Worm (Caenorhabditis elegans) whole organism, late embryonic: ENCODE results near the gene best-20.

Experiments
- C08G9.2 ChIP-seq: sonication (generic microtip); optimal IDR thresholded peaks from 2 replicates; lab custom pipeline; 2016; ENCODE audit warnings: mild to moderate bottlenecking, missing genetic modification characterization, moderate library complexity, missing compliant biosample characterization
- C38D4.7 ChIP-seq: fragments of 200-800 bp; sonication (Bioruptor generic); optimal IDR thresholded peaks from 2 replicates; lab custom pipeline; 2018; ENCODE audit warnings: mild to moderate bottlenecking, missing genetic modification characterization, moderate library complexity, missing compliant biosample characterization
- T23F11.4 ChIP-seq: fragments of 200-800 bp; sonication (Bioruptor generic); optimal IDR thresholded peaks from 2 replicates; lab custom pipeline; 2018; ENCODE audit warnings: mild to moderate bottlenecking, missing genetic modification characterization, missing compliant biosample characterization
- Y22D7AL.16 ChIP-seq: sonication (generic microtip); optimal IDR thresholded peaks from 2 replicates; lab custom pipeline; 2016; ENCODE audit warnings: missing genetic modification characterization, missing compliant biosample characterization
- ahr-1 ChIP-seq: sonication (generic microtip); optimal IDR thresholded peaks from 2 replicates; lab custom pipeline; 2016; ENCODE audit warnings: missing genetic modification characterization, missing compliant biosample characterization
- ama-1 ChIP-seq: fragments of 150-350 bp; optimal IDR thresholded peaks from 2 replicates; lab custom pipeline; 2014
- ceh-14 ChIP-seq: sonication (generic microtip); optimal IDR thresholded peaks from 2 replicates; lab custom pipeline; 2016; ENCODE audit warnings: missing genotype, missing genetic modification characterization, missing compliant biosample characterization
- ceh-19 ChIP-seq: fragments of 200-800 bp; sonication (Bioruptor generic); optimal IDR thresholded peaks from 2 replicates; lab custom pipeline; 2018; ENCODE audit warnings: mild to moderate bottlenecking, missing genetic modification characterization, missing compliant biosample characterization
- ceh-2 ChIP-seq: sonication (generic microtip); optimal IDR thresholded peaks from 2 replicates; lab custom pipeline; 2016; ENCODE audit warnings: missing genotype, missing genetic modification characterization, missing compliant biosample characterization
- ceh-22 ChIP-seq: sonication (generic microtip); optimal IDR thresholded peaks from 2 replicates; lab custom pipeline; 2017; ENCODE audit warnings: missing biosample characterization, missing genetic modification characterization
- ceh-24 ChIP-seq: sonication (generic microtip); optimal IDR thresholded peaks from 2 replicates; lab custom pipeline; 2016; ENCODE audit warnings: mild to moderate bottlenecking, missing genetic modification characterization, missing compliant biosample characterization
- ceh-30 ChIP-seq: fragments of 150-350 bp; optimal IDR thresholded peaks from 2 replicates; lab custom pipeline; 2014; ENCODE audit warnings: missing biosample characterization, missing genetic modification characterization
- ceh-45 ChIP-seq: fragments of 200-800 bp; sonication (Bioruptor generic); IDR thresholded peaks from 2 replicates; pipeline ENCODE4 v1.3.6; 2022; ENCODE audit warnings: missing genetic modification reagents, missing genetic modification characterization, missing compliant biosample characterization
- ceh-48 ChIP-seq: sonication (generic microtip); optimal IDR thresholded peaks from 2 replicates; lab custom pipeline; 2016; ENCODE audit warnings: missing genetic modification characterization, inconsistent platforms, missing compliant biosample characterization
- ceh-9 ChIP-seq: sonication (generic microtip); optimal IDR thresholded peaks from 2 replicates; lab custom pipeline; 2016; ENCODE audit warnings: mild to moderate bottlenecking, missing genetic modification characterization, inconsistent platforms, missing compliant biosample characterization
- che-1 ChIP-seq: sonication (generic microtip); optimal IDR thresholded peaks from 2 replicates; lab custom pipeline; 2016; ENCODE audit warnings: mild to moderate bottlenecking, missing genetic modification characterization, missing compliant biosample characterization
- dmd-4 ChIP-seq: sonication (generic microtip); optimal IDR thresholded peaks from 2 replicates; lab custom pipeline; 2016; ENCODE audit warnings: borderline replicate concordance, missing genetic modification characterization, missing compliant biosample characterization
- ets-4 ChIP-seq: sonication (generic microtip); optimal IDR thresholded peaks from 2 replicates; lab custom pipeline; 2016; ENCODE audit warnings: missing genetic modification characterization, missing compliant biosample characterization
- eyg-1 ChIP-seq: sonication (generic microtip); optimal IDR thresholded peaks from 2 replicates; lab custom pipeline; 2016; ENCODE audit warnings: missing genotype, missing genetic modification characterization, missing compliant biosample characterization
- fkh-10 ChIP-seq: fragments of 150-350 bp; optimal IDR thresholded peaks from 2 replicates; lab custom pipeline; 2014; ENCODE audit warnings: missing biosample characterization, missing genetic modification reagents, missing genetic modification characterization
- fkh-6 ChIP-seq: sonication (generic microtip); optimal IDR thresholded peaks from 2 replicates; lab custom pipeline; 2016; ENCODE audit warnings: missing genetic modification characterization, missing compliant biosample characterization
- hlh-6 ChIP-seq: sonication (generic microtip); optimal IDR thresholded peaks from 2 replicates; lab custom pipeline; 2016; ENCODE audit warnings: missing genotype, missing genetic modification characterization, missing compliant biosample characterization
- lim-6 ChIP-seq: sonication (generic microtip); optimal IDR thresholded peaks from 2 replicates; lab custom pipeline; 2016; ENCODE audit warnings: missing genetic modification characterization, missing compliant biosample characterization
- lin-11 ChIP-seq: fragments of 200-800 bp; sonication (Bioruptor generic); optimal IDR thresholded peaks from 2 replicates; lab custom pipeline; 2018; ENCODE audit warnings: mild to moderate bottlenecking, missing genetic modification characterization, missing compliant biosample characterization
- mec-3 ChIP-seq: sonication (generic microtip); optimal IDR thresholded peaks from 2 replicates; lab custom pipeline; 2016; ENCODE audit warnings: borderline replicate concordance, missing genetic modification characterization, missing compliant biosample characterization
- nhr-11 ChIP-seq: fragments of 150-350 bp; optimal IDR thresholded peaks from 2 replicates; lab custom pipeline; 2014; ENCODE audit warnings: missing biosample characterization, missing genetic modification characterization
- npax-4 ChIP-seq: sonication (generic microtip); optimal IDR thresholded peaks from 2 replicates; lab custom pipeline; 2016; ENCODE audit warnings: missing genetic modification characterization, missing compliant biosample characterization
- pag-3 ChIP-seq: sonication (generic microtip); optimal IDR thresholded peaks from 2 replicates; lab custom pipeline; 2016; ENCODE audit warnings: missing compliant biosample characterization, missing genetic modification characterization, borderline replicate concordance
- pax-1 ChIP-seq: fragments of 150-350 bp; optimal IDR thresholded peaks from 2 replicates; lab custom pipeline; 2014; ENCODE audit warnings: missing biosample characterization, missing genetic modification characterization
- pqm-1 ChIP-seq: sonication (generic microtip); optimal IDR thresholded peaks from 2 replicates; lab custom pipeline; 2016; ENCODE audit warnings: missing genetic modification characterization, missing compliant biosample characterization
- rnt-1 ChIP-seq: sonication (generic microtip); optimal IDR thresholded peaks from 2 replicates; lab custom pipeline; 2016; ENCODE audit warnings: missing genetic modification characterization, missing compliant biosample characterization
- sdc-2 ChIP-seq: sonication (generic microtip); optimal IDR thresholded peaks from 2 replicates; lab custom pipeline; 2016; ENCODE audit warnings: missing genotype, missing genetic modification characterization, missing compliant biosample characterization
- tbx-2 ChIP-seq: sonication (generic microtip); optimal IDR thresholded peaks from 2 replicates; lab custom pipeline; 2016; ENCODE audit warnings: missing genetic modification characterization, missing compliant biosample characterization
- unc-55 ChIP-seq: sonication (generic microtip); optimal IDR thresholded peaks from 2 replicates; lab custom pipeline; 2017; ENCODE audit warnings: missing biosample characterization, missing genetic modification reagents, missing genetic modification characterization
- unc-86 ChIP-seq: sonication (generic microtip); optimal IDR thresholded peaks from 2 replicates; lab custom pipeline; 2016; ENCODE audit warnings: missing genetic modification characterization, missing compliant biosample characterization
- zip-5 ChIP-seq: sonication (generic microtip); optimal IDR thresholded peaks from 2 replicates; lab custom pipeline; 2016; ENCODE audit warnings: missing genetic modification characterization, missing compliant biosample characterization
- ztf-16 ChIP-seq: sonication (generic microtip); optimal IDR thresholded peaks from 2 replicates; lab custom pipeline; 2017; ENCODE audit warnings: missing genetic modification characterization, missing compliant biosample characterization

best-20 gene

DNA sequence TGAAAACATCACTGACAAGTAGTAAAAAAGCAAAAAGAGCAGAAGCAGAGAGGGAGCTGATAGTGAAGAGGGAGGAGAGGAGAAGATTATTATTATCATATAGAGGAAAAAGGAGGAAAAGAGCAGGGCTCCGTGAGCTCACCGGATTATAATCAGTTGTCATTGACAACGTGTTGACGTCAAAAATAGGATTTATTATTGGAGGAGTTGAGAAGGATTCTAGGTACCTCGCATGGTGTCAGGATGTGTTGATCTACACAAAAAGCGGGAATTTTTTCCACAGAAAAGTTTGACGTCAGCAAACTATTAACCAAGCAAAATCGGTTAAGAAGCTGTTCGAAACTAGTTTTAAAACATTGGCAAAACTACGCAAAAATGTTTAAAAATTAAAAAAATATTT is 18.1 kb downstream of the best-20 start:
- TF ChIP-seq ceh-45 (GFP tag; lab: Robert Waterston, UW) (no peak), Y22D7AL.16 (no peak), sdc-2 (tag; lab: Kevin White, UChicago) (no peak), ceh-22 (no peak), eyg-1 (tag; lab: Kevin White, UChicago) (no peak), C38D4.7 (no peak), ahr-1 (tag; lab: Kevin White, UChicago) (no peak), pag-3 (no peak), tbx-2 (no peak), pqm-1 (tag; lab: Kevin White, UChicago) (no peak), ceh-24 (no peak), ceh-2 (tag; lab: Kevin White, UChicago) (no peak), mec-3 (tag; lab: Kevin White, UChicago) (no peak), ceh-9 (no peak), ceh-30 (tag; lab: Kevin White, UChicago) (no peak), ceh-48 (tag; lab: Kevin White, UChicago) (no peak), ceh-19 (no peak), zip-5 (tag; lab: Kevin White, UChicago) (no peak)

ce11 chrIV:3781539-3781938 is 25.5 kb downstream of the best-20 start:
- no peak for TF ChIP-seq che-1 (tag; lab: Kevin White, UChicago)
- peak; percentile 75 for TF ChIP-seq unc-55 (GFP tag; lab: Kevin White, UChicago)

DNA sequence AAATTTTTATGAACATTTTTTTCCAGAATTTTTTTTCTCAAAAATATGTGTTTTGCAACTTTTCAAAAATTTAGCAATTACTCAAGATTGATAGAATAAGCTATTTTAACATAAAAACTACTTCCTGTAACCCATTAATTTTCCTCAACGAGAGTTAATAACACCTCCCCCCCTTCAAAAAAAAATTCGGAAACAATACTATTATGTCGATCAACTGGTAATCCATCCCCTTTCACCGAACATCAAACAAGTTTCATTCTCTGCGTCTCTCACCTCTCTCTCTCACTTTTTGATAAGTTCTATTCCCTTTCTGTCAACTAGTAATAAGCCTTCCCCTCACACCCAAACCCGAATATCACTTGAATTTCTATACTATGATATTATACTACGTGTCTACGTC is 27.9 kb downstream of the best-20 start, which contains the start of gene glct-6:
Gene glct-6, plus strand, starts transcription at position 301 of the 400 bp plus-strand sequence.
- TF ChIP-seq ceh-2 (tag; lab: Kevin White, UChicago) = no peak
- no peak for TF ChIP-seq ama-1
- no peak for TF ChIP-seq pax-1 (tag; lab: Kevin White, UChicago)
- no peak for TF ChIP-seq T23F11.4
- TF ChIP-seq fkh-6 (tag; lab: Kevin White, UChicago) = no peak
- no peak for TF ChIP-seq nhr-11 (tag; lab: Kevin White, UChicago)
- no peak for TF ChIP-seq lim-6 (tag; lab: Kevin White, UChicago)
- TF ChIP-seq dmd-4 (tag; lab: Kevin White, UChicago) = no peak
- TF ChIP-seq C38D4.7 = no peak
- no peak for TF ChIP-seq ceh-19
- no peak for TF ChIP-seq ceh-14 (tag; lab: Kevin White, UChicago)
- TF ChIP-seq zip-5 (tag; lab: Kevin White, UChicago) = no peak
- TF ChIP-seq hlh-6 (tag; lab: Kevin White, UChicago) = no peak
- no peak for TF ChIP-seq unc-86

- TF ChIP-seq ets-4 (tag; lab: Kevin White, UChicago) (no peak), unc-86 (no peak), pax-1 (tag; lab: Kevin White, UChicago) (no peak), npax-4 (tag; lab: Kevin White, UChicago) (no peak), ahr-1 (tag; lab: Kevin White, UChicago) (no peak), C08G9.2 (no peak), ztf-16 (tag; lab: Kevin White, UChicago) (no peak), fkh-10 (GFP tag; lab: Kevin White, UChicago) (no peak), rnt-1 (tag; lab: Kevin White, UChicago) (no peak), Y22D7AL.16 (no peak), ceh-2 (tag; lab: Kevin White, UChicago) (no peak)
Measured at ce11 chrIV:3794437-3794836, 38.4 kb downstream of the best-20 start, which contains the start of gene K09B3.1. K09B3.1 (plus strand) TSS chrIV:3794737.

ce11 chrIV:3797442-3797841 is 41.4 kb downstream of the best-20 start:
- no peak for TF ChIP-seq lin-11 (tag; lab: Kevin White, UChicago)
- TF ChIP-seq fkh-6 (tag; lab: Kevin White, UChicago) = no peak
- peak; percentile 33 for TF ChIP-seq mec-3 (tag; lab: Kevin White, UChicago)
